Worm (Caenorhabditis elegans) whole organism, L3 larva: ENCODE measurements around the gene F19G12.11.

Experiments used
- ZK546.5 ChIP-seq: sonication (generic microtip); optimal IDR thresholded peaks from 2 replicates; lab custom pipeline; 2017; ENCODE audit warnings: missing biosample characterization, missing genetic modification characterization
- aly-2 ChIP-seq: fragments of 150-350 bp; optimal IDR thresholded peaks from 2 replicates; lab custom pipeline; 2014; ENCODE audit warnings: missing biosample characterization, missing genetic modification characterization
- ceh-16 ChIP-seq: sonication (generic microtip); optimal IDR thresholded peaks from 2 replicates; lab custom pipeline; 2017; ENCODE audit warnings: missing biosample characterization, missing genetic modification characterization
- ceh-28 ChIP-seq: fragments of 150-350 bp; optimal IDR thresholded peaks from 2 replicates; lab custom pipeline; 2014; ENCODE audit warnings: missing biosample characterization, missing genetic modification reagents, missing genetic modification characterization
- ceh-82 ChIP-seq: fragments of 150-350 bp; optimal IDR thresholded peaks from 2 replicates; lab custom pipeline; 2014; ENCODE audit warnings: missing biosample characterization, missing genetic modification characterization
- ceh-9 ChIP-seq: sonication (generic microtip); optimal IDR thresholded peaks from 2 replicates; lab custom pipeline; 2018; ENCODE audit warnings: missing biosample characterization, missing genetic modification characterization
- daf-12 ChIP-seq: fragments of 150-350 bp; optimal IDR thresholded peaks from 2 replicates; lab custom pipeline; 2014; ENCODE audit warnings: missing biosample characterization, missing genetic modification reagents, missing genetic modification characterization
- egl-27 ChIP-seq: sonication (generic microtip); optimal IDR thresholded peaks from 4 replicates; lab custom pipeline; 2017; ENCODE audit warnings: missing biosample characterization, missing genetic modification reagents, missing genetic modification characterization
- egl-5 ChIP-seq: fragments of 150-350 bp; optimal IDR thresholded peaks from 2 replicates; lab custom pipeline; 2017; ENCODE audit warnings: missing biosample characterization, missing genetic modification reagents, missing genetic modification characterization, inconsistent platforms
- elt-1 ChIP-seq: fragments of 150-350 bp; optimal IDR thresholded peaks from 2 replicates; lab custom pipeline; 2014; ENCODE audit warnings: missing biosample characterization, missing genetic modification characterization
- elt-2 ChIP-seq: sonication (generic microtip); optimal IDR thresholded peaks from 2 replicates; lab custom pipeline; 2016; ENCODE audit warnings: missing genetic modification reagents, mild to moderate bottlenecking, missing genetic modification characterization, missing compliant biosample characterization
- elt-3 ChIP-seq, 3 experiments: fragments of 150-350 bp in 1 of 3; sonication (generic microtip) in 2 of 3; optimal IDR thresholded peaks; 2 replicates in 2 of 3; 4 replicates in 1 of 3; lab custom pipeline; 2014 to 2017; ENCODE audit warnings: missing biosample characterization in 3 of 3, missing genetic modification characterization in 3 of 3
- fkh-10 ChIP-seq: sonication (generic microtip); optimal IDR thresholded peaks from 2 replicates; lab custom pipeline; 2017; ENCODE audit warnings: missing biosample characterization, missing genetic modification reagents, missing genetic modification characterization
- fkh-2 ChIP-seq: fragments of 150-350 bp; optimal IDR thresholded peaks from 2 replicates; lab custom pipeline; 2014; ENCODE audit warnings: missing biosample characterization, missing genetic modification reagents, missing genetic modification characterization
- fos-1 ChIP-seq: fragments of 150-350 bp; optimal IDR thresholded peaks from 2 replicates; lab custom pipeline; 2014; ENCODE audit warnings: missing biosample characterization, missing genetic modification characterization
- hmg-11 ChIP-seq: sonication (generic microtip); optimal IDR thresholded peaks from 2 replicates; lab custom pipeline; 2016; ENCODE audit warnings: missing genetic modification characterization, missing compliant biosample characterization
- jun-1 ChIP-seq: fragments of 150-350 bp; optimal IDR thresholded peaks from 2 replicates; lab custom pipeline; 2014; ENCODE audit warnings: missing biosample characterization, missing genetic modification reagents, missing genetic modification characterization
- lin-15B ChIP-seq: fragments of 150-350 bp; optimal IDR thresholded peaks from 2 replicates; lab custom pipeline; 2014; ENCODE audit warnings: missing biosample characterization, missing genetic modification characterization
- lin-39 ChIP-seq: fragments of 150-350 bp; optimal IDR thresholded peaks from 2 replicates; lab custom pipeline; 2018; ENCODE audit warnings: missing biosample characterization, missing genetic modification reagents, missing genetic modification characterization
- lsy-12 ChIP-seq: sonication (generic microtip); optimal IDR thresholded peaks from 2 replicates; lab custom pipeline; 2016; ENCODE audit warnings: mild to moderate bottlenecking, missing genetic modification characterization, missing compliant biosample characterization
- mdl-1 ChIP-seq: fragments of 150-350 bp; optimal IDR thresholded peaks from 2 replicates; lab custom pipeline; 2014; ENCODE audit warnings: missing biosample characterization, missing genetic modification characterization
- mml-1 ChIP-seq: fragments of 150-350 bp; sonication (generic microtip); optimal IDR thresholded peaks from 3 replicates; lab custom pipeline; 2014; ENCODE audit warnings: missing biosample characterization, missing genetic modification characterization
- nfya-1 ChIP-seq: sonication (generic microtip); optimal IDR thresholded peaks from 2 replicates; lab custom pipeline; 2017; ENCODE audit warnings: missing genetic modification characterization, mild to moderate bottlenecking, missing compliant biosample characterization, antibody characterized with exemption, moderate library complexity; ENCODE audit not compliant: insufficient read depth
- nhr-11 ChIP-seq: fragments of 150-350 bp; optimal IDR thresholded peaks from 2 replicates; lab custom pipeline; 2014; ENCODE audit warnings: missing biosample characterization, missing genetic modification characterization
- nhr-23 ChIP-seq: fragments of 150-350 bp; optimal IDR thresholded peaks from 2 replicates; lab custom pipeline; 2014; ENCODE audit warnings: missing biosample characterization, missing genetic modification reagents, missing genetic modification characterization
- nhr-237 ChIP-seq: fragments of 150-350 bp; optimal IDR thresholded peaks from 2 replicates; lab custom pipeline; 2014; ENCODE audit warnings: missing biosample characterization, missing genetic modification characterization
- nhr-28 ChIP-seq: fragments of 150-350 bp; optimal IDR thresholded peaks from 2 replicates; lab custom pipeline; 2014; ENCODE audit warnings: missing biosample characterization, missing genetic modification characterization
- nhr-43 ChIP-seq: sonication (generic microtip); optimal IDR thresholded peaks from 2 replicates; lab custom pipeline; 2016; ENCODE audit warnings: mild to moderate bottlenecking, missing genetic modification characterization, missing compliant biosample characterization; ENCODE audit not compliant: poor library complexity, severe bottlenecking
- nhr-67 ChIP-seq: fragments of 150-350 bp; optimal IDR thresholded peaks from 2 replicates; lab custom pipeline; 2014; ENCODE audit warnings: missing biosample characterization, missing genetic modification characterization
- nhr-76 ChIP-seq: fragments of 150-350 bp; sonication (generic microtip); optimal IDR thresholded peaks from 5 replicates; lab custom pipeline; 2014; ENCODE audit warnings: missing biosample characterization, missing genetic modification characterization
- pha-4 ChIP-seq: fragments of 150-350 bp; optimal IDR thresholded peaks from 2 replicates; lab custom pipeline; 2014; ENCODE audit warnings: missing biosample characterization, missing genetic modification reagents, missing genetic modification characterization
- pqm-1 ChIP-seq: fragments of 150-350 bp; optimal IDR thresholded peaks from 2 replicates; lab custom pipeline; 2017; ENCODE audit warnings: missing biosample characterization, missing genetic modification characterization, inconsistent platforms
- sea-2 ChIP-seq: fragments of 150-350 bp; sonication (generic microtip); optimal IDR thresholded peaks from 4 replicates; lab custom pipeline; 2014; ENCODE audit warnings: missing biosample characterization, missing genetic modification reagents, missing genetic modification characterization
- skn-1 ChIP-seq: fragments of 150-350 bp; optimal IDR thresholded peaks from 2 replicates; lab custom pipeline; 2014; ENCODE audit warnings: missing biosample characterization, missing genetic modification characterization
- snpc-4 ChIP-seq: fragments of 150-350 bp; optimal IDR thresholded peaks from 2 replicates; lab custom pipeline; 2014; ENCODE audit warnings: missing biosample characterization, missing genetic modification characterization
- tbx-2 ChIP-seq: sonication (generic microtip); optimal IDR thresholded peaks from 2 replicates; lab custom pipeline; 2016; ENCODE audit warnings: mild to moderate bottlenecking, missing genetic modification characterization, missing compliant biosample characterization
- unc-39 ChIP-seq: sonication (generic microtip); optimal IDR thresholded peaks from 4 replicates; lab custom pipeline; 2017; ENCODE audit warnings: missing biosample characterization, missing genetic modification characterization
- unc-62 ChIP-seq: fragments of 150-350 bp; sonication (generic microtip); optimal IDR thresholded peaks from 4 replicates; lab custom pipeline; 2014; ENCODE audit warnings: missing biosample characterization, missing genetic modification reagents, missing genetic modification characterization
- zag-1 ChIP-seq: fragments of 150-350 bp; optimal IDR thresholded peaks from 2 replicates; lab custom pipeline; 2014; ENCODE audit warnings: missing biosample characterization, missing genetic modification characterization
- ztf-11 ChIP-seq: fragments of 150-350 bp; optimal IDR thresholded peaks from 2 replicates; lab custom pipeline; 2014; ENCODE audit warnings: missing biosample characterization, missing genetic modification characterization
- ztf-4 ChIP-seq: fragments of 150-350 bp; optimal IDR thresholded peaks from 2 replicates; lab custom pipeline; 2014; ENCODE audit warnings: missing biosample characterization, missing genetic modification characterization

The F19G12.11 gene

ce11 chrX:1395793-1396192 is 30.5 kb downstream of the F19G12.11 start:
- TF ChIP-seq pqm-1 (tag; lab: Kevin White, UChicago) (peak; percentile 72), nfya-1 (tag; lab: Kevin White, UChicago) (peak; percentile 14), ztf-4 (tag; lab: Kevin White, UChicago) (no peak), egl-27 (peak; percentile 32), unc-62 (no peak), nhr-28 (tag; lab: Kevin White, UChicago) (no peak), fkh-2 (tag; lab: Kevin White, UChicago) (no peak), jun-1 (tag; lab: Kevin White, UChicago) (peak; percentile 86), elt-3 (tag; optimal IDR thresholded peaks at IDR 0.05; lab: Kevin White, UChicago) (peak in 1 of 3 experiments; percentile 27), egl-5 (tag; lab: Kevin White, UChicago) (peak; percentile 65), pha-4 (tag; lab: Kevin White, UChicago) (no peak), nhr-237 (tag; lab: Kevin White, UChicago) (no peak), lin-39 (no peak), nhr-23 (tag; lab: Kevin White, UChicago) (peak; percentile 18), nhr-43 (tag; lab: Kevin White, UChicago) (peak; percentile 74), daf-12 (tag; lab: Kevin White, UChicago) (no peak)
- TF ChIP-seq, all 47 proteins: peak for 8

ce11 chrX:1394437-1394836 is 31.9 kb downstream of the F19G12.11 start:
- no peak for TF ChIP-seq jun-1 (tag; lab: Kevin White, UChicago)
- peak; percentile 4 for TF ChIP-seq elt-2 (tag; lab: Kevin White, UChicago)
- TF ChIP-seq, all 47 proteins: peak for 1

ce11 chrX:1393891-1394290 is 32.4 kb downstream of the F19G12.11 start, which contains the start of gene F56C3.9:
Gene F56C3.9, minus strand, starts transcription at chrX:1393991.
- no peak for TF ChIP-seq ceh-28 (tag; lab: Kevin White, UChicago)
- TF ChIP-seq nhr-76 (tag; lab: Kevin White, UChicago), result no peak
- TF ChIP-seq nhr-23 (tag; lab: Kevin White, UChicago), result no peak
- no peak for TF ChIP-seq ztf-4 (tag; lab: Kevin White, UChicago)
- TF ChIP-seq skn-1 (tag; lab: Kevin White, UChicago), result no peak
- TF ChIP-seq fkh-2 (tag; lab: Kevin White, UChicago), result no peak
- TF ChIP-seq fkh-10 (GFP tag; lab: Kevin White, UChicago), result no peak
- TF ChIP-seq nhr-28 (tag; lab: Kevin White, UChicago), result no peak
- TF ChIP-seq unc-39 (tag; lab: Kevin White, UChicago), result no peak
- no peak for TF ChIP-seq ztf-11 (tag; lab: Kevin White, UChicago)
- TF ChIP-seq elt-1 (tag; lab: Kevin White, UChicago), result no peak
- TF ChIP-seq nhr-11 (tag; lab: Kevin White, UChicago), result no peak
- TF ChIP-seq nhr-43 (tag; lab: Kevin White, UChicago), result no peak

- peak; percentile 33 for TF ChIP-seq lin-15B (tag; lab: Kevin White, UChicago)
- TF ChIP-seq ceh-16 (tag; lab: Kevin White, UChicago), result no peak
- TF ChIP-seq hmg-11 (tag; lab: Kevin White, UChicago), result peak; percentile 83
- TF ChIP-seq aly-2 (tag; lab: Kevin White, UChicago), result peak; percentile 57
- peak; percentile 52 for TF ChIP-seq nhr-237 (tag; lab: Kevin White, UChicago)
- peak; percentile 70 for TF ChIP-seq elt-2 (tag; lab: Kevin White, UChicago)
- TF ChIP-seq sea-2, result no peak
- TF ChIP-seq egl-27, result peak; percentile 71
- peak; percentile 92 for TF ChIP-seq skn-1 (tag; lab: Kevin White, UChicago)
- peak; percentile 70 for TF ChIP-seq nhr-28 (tag; lab: Kevin White, UChicago)
- TF ChIP-seq fos-1 (tag; lab: Kevin White, UChicago), result peak; percentile 74
- no peak for TF ChIP-seq mml-1 (tag; lab: Kevin White, UChicago)
- TF ChIP-seq ceh-9, result no peak
- TF ChIP-seq daf-12 (tag; lab: Kevin White, UChicago), result peak; percentile 1
- TF ChIP-seq elt-3 (tag; optimal IDR thresholded peaks at IDR 0.05; lab: Kevin White, UChicago), result peak in 1 of 3 experiments; percentile 94
- peak; percentile 70 for TF ChIP-seq nfya-1 (tag; lab: Kevin White, UChicago)
- peak; percentile 93 for TF ChIP-seq ceh-82 (tag; lab: Kevin White, UChicago)
- peak; percentile 81 for TF ChIP-seq lsy-12 (tag; lab: Kevin White, UChicago)
- peak; percentile 11 for TF ChIP-seq unc-39 (tag; lab: Kevin White, UChicago)
- peak; percentile 12 for TF ChIP-seq lin-39
- TF ChIP-seq zag-1, result no peak
- TF ChIP-seq ZK546.5 (tag; lab: Kevin White, UChicago), result no peak
- TF ChIP-seq nhr-67, result no peak
- TF ChIP-seq ztf-4 (tag; lab: Kevin White, UChicago), result no peak
- peak; percentile 39 for TF ChIP-seq pqm-1 (tag; lab: Kevin White, UChicago)
- TF ChIP-seq nhr-76 (tag; lab: Kevin White, UChicago), result peak; percentile 85
- peak; percentile 94 for TF ChIP-seq nhr-23 (tag; lab: Kevin White, UChicago)
- peak; percentile 46 for TF ChIP-seq egl-5 (tag; lab: Kevin White, UChicago)
- peak; percentile 81 for TF ChIP-seq fkh-10 (GFP tag; lab: Kevin White, UChicago)
- peak; percentile 98 for TF ChIP-seq nhr-43 (tag; lab: Kevin White, UChicago)
- TF ChIP-seq snpc-4 (tag; lab: Kevin White, UChicago), result peak; percentile 86
- peak; percentile 98 for TF ChIP-seq jun-1 (tag; lab: Kevin White, UChicago)
- peak; percentile 97 for TF ChIP-seq tbx-2
- peak; percentile 30 for TF ChIP-seq ztf-11 (tag; lab: Kevin White, UChicago)
- TF ChIP-seq mdl-1 (tag; lab: Kevin White, UChicago), result peak; percentile 34
- peak; percentile 96 for TF ChIP-seq ceh-28 (tag; lab: Kevin White, UChicago)
Measured at ce11 chrX:1389382-1389983, 36.8 kb downstream of the F19G12.11 start.
